Fruit fly (Drosophila melanogaster) whole organism, embryonic: ENCODE data around the gene CaBP1.

Experiments
- Atf6 ChIP-seq: fragments of 200-800 bp; sonication (Bioruptor generic); IDR thresholded peaks from 2 replicates; pipeline ENCODE4 v1.3.6; 2022; ENCODE audit warnings: missing biosample characterization, missing genetic modification characterization
- C15 ChIP-seq: fragments of 200-800 bp; sonication (Bioruptor generic); IDR thresholded peaks from 3 replicates; pipeline ENCODE4 v1.3.6; 2022; ENCODE audit warnings: missing biosample characterization, missing genetic modification characterization
- CG12071 ChIP-seq: fragments of 200-800 bp; sonication (Bioruptor generic); optimal IDR thresholded peaks from 3 replicates; lab custom pipeline; 2018; ENCODE audit warnings: missing biosample characterization, mild to moderate bottlenecking, missing genetic modification characterization
- CG12155 ChIP-seq: fragments of 200-800 bp; sonication (Bioruptor generic); optimal IDR thresholded peaks from 3 replicates; lab custom pipeline; 2016; ENCODE audit warnings: missing biosample characterization, missing genetic modification characterization
- CG12219 ChIP-seq: fragments of 200-800 bp; sonication (Bioruptor generic); optimal IDR thresholded peaks from 3 replicates; lab custom pipeline; 2018; ENCODE audit warnings: missing biosample characterization, mild to moderate bottlenecking, missing genetic modification characterization
- CG12236 ChIP-seq: fragments of 200-800 bp; sonication (Bioruptor generic); optimal IDR thresholded peaks from 2 replicates; lab custom pipeline; 2016; ENCODE audit warnings: missing biosample characterization, missing genetic modification characterization
- CG12659 ChIP-seq: fragments of 200-800 bp; sonication (Bioruptor generic); optimal IDR thresholded peaks from 3 replicates; lab custom pipeline; 2017; ENCODE audit warnings: mild to moderate bottlenecking, missing biosample characterization, missing genetic modification reagents, missing genetic modification characterization
- CG12942 ChIP-seq: fragments of 200-800 bp; sonication (Bioruptor generic); optimal IDR thresholded peaks from 3 replicates; lab custom pipeline; 2016; ENCODE audit warnings: missing biosample characterization, missing genetic modification characterization
- CG14710 ChIP-seq: fragments of 200-800 bp; sonication (Bioruptor generic); optimal IDR thresholded peaks from 3 replicates; lab custom pipeline; 2019; ENCODE audit warnings: missing biosample characterization, mild to moderate bottlenecking, missing genetic modification characterization, moderate library complexity
- CG14860 ChIP-seq: fragments of 200-800 bp; sonication (Bioruptor generic); IDR thresholded peaks from 3 replicates; pipeline ENCODE4 v1.3.6; 2022; ENCODE audit warnings: missing biosample characterization, missing genetic modification characterization; ENCODE audit not compliant: partially characterized antibody
- CG17612 ChIP-seq: fragments of 200-800 bp; sonication (Bioruptor generic); IDR thresholded peaks from 2 replicates; pipeline ENCODE4 v1.3.6; 2022; ENCODE audit warnings: missing biosample characterization, missing genetic modification characterization
- CG18011 ChIP-seq: fragments of 200-800 bp; sonication (Bioruptor generic); optimal IDR thresholded peaks from 2 replicates; lab custom pipeline; 2017; ENCODE audit warnings: missing biosample characterization, missing genetic modification characterization, mild to moderate bottlenecking, moderate library complexity, missing genotype
- CG32767 ChIP-seq: fragments of 200-800 bp; sonication (Bioruptor generic); IDR thresholded peaks from 2 replicates; pipeline ENCODE4 v1.3.6; 2022; ENCODE audit warnings: missing biosample characterization, missing genetic modification characterization
- CG33557 ChIP-seq: fragments of 200-800 bp; sonication (Bioruptor generic); optimal IDR thresholded peaks from 2 replicates; lab custom pipeline; 2019; ENCODE audit warnings: missing biosample characterization, mild to moderate bottlenecking, missing genetic modification characterization, moderate library complexity
- CG3838 ChIP-seq: fragments of 200-800 bp; sonication (Bioruptor generic); optimal IDR thresholded peaks from 3 replicates; lab custom pipeline; 2016; ENCODE audit warnings: missing biosample characterization, missing genetic modification characterization
- CG4730 ChIP-seq: fragments of 200-800 bp; sonication (Bioruptor generic); IDR thresholded peaks from 2 replicates; pipeline ENCODE4 v1.3.6; 2022; ENCODE audit warnings: missing biosample characterization, missing genetic modification characterization
- CG4820 ChIP-seq: fragments of 200-800 bp; sonication (Bioruptor generic); optimal IDR thresholded peaks from 3 replicates; lab custom pipeline; 2016; ENCODE audit warnings: missing biosample characterization, missing genetic modification characterization
- CG6765 ChIP-seq: fragments of 200-800 bp; sonication (Bioruptor generic); optimal IDR thresholded peaks from 3 replicates; lab custom pipeline; 2017; ENCODE audit warnings: missing biosample characterization, mild to moderate bottlenecking, missing genetic modification characterization
- CG7839 ChIP-seq: fragments of 200-800 bp; sonication (Bioruptor generic); optimal IDR thresholded peaks from 3 replicates; lab custom pipeline; 2018; ENCODE audit warnings: missing biosample characterization, mild to moderate bottlenecking, missing genetic modification characterization, moderate library complexity
- CG7987 ChIP-seq: fragments of 200-800 bp; sonication (Bioruptor generic); optimal IDR thresholded peaks from 2 replicates; lab custom pipeline; 2018; ENCODE audit warnings: missing biosample characterization, mild to moderate bottlenecking, missing genetic modification characterization, moderate library complexity
- CG8281 ChIP-seq: fragments of 200-800 bp; sonication (Bioruptor generic); optimal IDR thresholded peaks from 2 replicates; lab custom pipeline; 2018; ENCODE audit warnings: missing biosample characterization, mild to moderate bottlenecking, missing genetic modification characterization, moderate library complexity
- CG9932 ChIP-seq: fragments of 200-800 bp; sonication (Bioruptor generic); IDR thresholded peaks from 2 replicates; pipeline ENCODE4 v1.3.6; 2022; ENCODE audit warnings: missing biosample characterization, missing genetic modification characterization
- Chrac-16 ChIP-seq: fragments of 200-800 bp; sonication (Bioruptor generic); optimal IDR thresholded peaks from 3 replicates; lab custom pipeline; 2016; ENCODE audit warnings: missing biosample characterization, missing genetic modification characterization
- Deaf1 ChIP-seq: fragments of 200-800 bp; optimal IDR thresholded peaks from 3 replicates; lab custom pipeline; 2019; ENCODE audit warnings: missing biosample characterization, mild to moderate bottlenecking, missing genetic modification characterization, moderate library complexity
- E2f2 ChIP-seq: fragments of 200-800 bp; sonication (Bioruptor generic); IDR thresholded peaks from 2 replicates; pipeline ENCODE4 v1.3.6; 2022; ENCODE audit warnings: missing biosample characterization, missing genetic modification characterization
- Fer3 ChIP-seq: fragments of 200-800 bp; sonication (Bioruptor generic); optimal IDR thresholded peaks from 2 replicates; lab custom pipeline; 2018; ENCODE audit warnings: missing biosample characterization, mild to moderate bottlenecking, missing genetic modification characterization, moderate library complexity
- HLH54F ChIP-seq: fragments of 200-800 bp; sonication (Bioruptor generic); optimal IDR thresholded peaks from 3 replicates; lab custom pipeline; 2016; ENCODE audit warnings: missing biosample characterization, missing genetic modification characterization
- Max ChIP-seq: fragments of 200-800 bp; sonication (Bioruptor generic); optimal IDR thresholded peaks from 2 replicates; lab custom pipeline; 2016; ENCODE audit warnings: missing biosample characterization, mild to moderate bottlenecking, missing genetic modification characterization
- NK7.1 ChIP-seq: fragments of 200-800 bp; sonication (Bioruptor generic); optimal IDR thresholded peaks from 3 replicates; lab custom pipeline; 2016; ENCODE audit warnings: missing biosample characterization, missing genetic modification characterization
- Neu2 ChIP-seq: fragments of 200-800 bp; sonication (Bioruptor generic); optimal IDR thresholded peaks from 3 replicates; lab custom pipeline; 2016; ENCODE audit warnings: missing biosample characterization, missing genetic modification characterization, borderline replicate concordance
- Nf-YA ChIP-seq: fragments of 200-800 bp; sonication (Bioruptor generic); IDR thresholded peaks from 2 replicates; pipeline ENCODE4 v1.3.6; 2022; ENCODE audit warnings: missing biosample characterization, missing genetic modification characterization
- Oaz ChIP-seq: fragments of 200-800 bp; sonication (Bioruptor generic); IDR thresholded peaks from 2 replicates; pipeline ENCODE4 v1.3.6; 2022; ENCODE audit warnings: missing biosample characterization, missing genetic modification characterization
- PHDP ChIP-seq: fragments of 200-800 bp; sonication (Bioruptor generic); optimal IDR thresholded peaks from 3 replicates; lab custom pipeline; 2018; ENCODE audit warnings: missing biosample characterization, mild to moderate bottlenecking, missing genetic modification characterization, moderate library complexity
- aop ChIP-seq: fragments of 200-800 bp; sonication (Bioruptor generic); IDR thresholded peaks from 2 replicates; pipeline ENCODE4 v1.3.6; 2022; ENCODE audit warnings: missing biosample characterization, missing genetic modification characterization
- bowl ChIP-seq: fragments of 200-800 bp; sonication (Bioruptor generic); IDR thresholded peaks from 2 replicates; pipeline ENCODE4 v1.3.6; 2022; ENCODE audit warnings: missing biosample characterization, missing genetic modification characterization
- crp ChIP-seq, 2 experiments: fragments of 200-800 bp; sonication (Bioruptor generic); optimal IDR thresholded peaks; 2 replicates in 1 of 2; 3 replicates in 1 of 2; lab custom pipeline; 2017; ENCODE audit warnings: missing biosample characterization in 2 of 2, missing genetic modification characterization in 2 of 2, mild to moderate bottlenecking in 1 of 2, moderate library complexity in 1 of 2
- fd102C ChIP-seq: fragments of 200-800 bp; sonication (Bioruptor generic); optimal IDR thresholded peaks from 2 replicates; lab custom pipeline; 2018; ENCODE audit warnings: missing biosample characterization, mild to moderate bottlenecking, missing genetic modification characterization, moderate library complexity
- jigr1 ChIP-seq: fragments of 200-800 bp; sonication (Bioruptor generic); IDR thresholded peaks from 3 replicates; pipeline ENCODE4 v1.3.6; 2022; ENCODE audit warnings: missing biosample characterization, missing genetic modification characterization
- kay ChIP-seq: fragments of 200-800 bp; sonication (Bioruptor generic); optimal IDR thresholded peaks from 2 replicates; lab custom pipeline; 2016; ENCODE audit warnings: missing biosample characterization, missing genetic modification characterization
- klu ChIP-seq: fragments of 200-800 bp; sonication (Bioruptor generic); IDR thresholded peaks from 2 replicates; pipeline ENCODE4 v1.3.6; 2022; ENCODE audit warnings: missing biosample characterization, missing genetic modification characterization
- mam ChIP-seq: fragments of 200-800 bp; sonication (Bioruptor generic); optimal IDR thresholded peaks from 3 replicates; lab custom pipeline; 2016; ENCODE audit warnings: missing biosample characterization, missing genetic modification characterization
- mirr ChIP-seq: fragments of 200-800 bp; sonication (Bioruptor generic); optimal IDR thresholded peaks from 3 replicates; lab custom pipeline; 2018; ENCODE audit warnings: missing biosample characterization, mild to moderate bottlenecking, missing genetic modification characterization
- oc ChIP-seq: fragments of 200-800 bp; sonication (Bioruptor generic); optimal IDR thresholded peaks from 2 replicates; lab custom pipeline; 2018; ENCODE audit warnings: missing biosample characterization, mild to moderate bottlenecking, missing genetic modification characterization, moderate library complexity
- prd ChIP-seq, 3 experiments: fragments of >200 bp in 2 of 3; fragments of 200-800 bp in 1 of 3; sonication (Bioruptor generic) in 1 of 3; optimal IDR thresholded peaks in 2 of 3; IDR thresholded peaks in 1 of 3; 2 replicates in 2 of 3; 3 replicates in 1 of 3; pipeline versions ENCODE4 v1.3.6 to Lab custom; 2017 to 2022; ENCODE audit warnings: missing biosample characterization in 1 of 3, missing genetic modification characterization in 1 of 3
- salm ChIP-seq: fragments of 200-800 bp; sonication (Bioruptor generic); optimal IDR thresholded peaks from 2 replicates; lab custom pipeline; 2018; ENCODE audit warnings: missing biosample characterization, mild to moderate bottlenecking, missing genetic modification characterization
- sisA ChIP-seq: fragments of 200-800 bp; sonication (Bioruptor generic); IDR thresholded peaks from 2 replicates; pipeline ENCODE4 v1.3.6; 2022; ENCODE audit warnings: missing biosample characterization, missing genetic modification characterization
- trh ChIP-seq: fragments of 200-800 bp; sonication (Bioruptor generic); optimal IDR thresholded peaks from 2 replicates; lab custom pipeline; 2016; ENCODE audit warnings: missing biosample characterization, missing genetic modification characterization
- zfh1 ChIP-seq: fragments of 200-800 bp; sonication (Bioruptor generic); IDR thresholded peaks from 3 replicates; pipeline ENCODE4 v1.3.6; 2022; ENCODE audit warnings: missing biosample characterization, missing genetic modification characterization

CaBP1 gene

dm6 chr2L:16352585-16353580 is 3.7 kb downstream of the CaBP1 start, which contains the start of the genes Hyls1, chif and CG4455 (continued):
- TF ChIP-seq HLH54F (GFP tag; lab: Kevin White, UChicago) (no peak), E2f2 (GFP tag; lab: Robert Waterston, UW) (peak; percentile 49), trh (GFP tag; lab: Kevin White, UChicago) (no peak), kay (no peak), Max (GFP tag; lab: Kevin White, UChicago) (peak; percentile 61), CG12071 (GFP tag; lab: Kevin White, UChicago) (no peak), CG6765 (GFP tag; lab: Kevin White, UChicago) (no peak), CG12155 (GFP tag; lab: Kevin White, UChicago) (peak; percentile 56), salm (tag; lab: Kevin White, UChicago) (no peak), mirr (GFP tag; lab: Kevin White, UChicago) (no peak), CG7987 (no peak), CG33557 (GFP tag; lab: Kevin White, UChicago) (peak; percentile 27), aop (GFP tag; lab: Robert Waterston, UW) (no peak), CG12236 (no peak), fd102C (GFP tag; lab: Kevin White, UChicago) (no peak), Deaf1 (tag; lab: Kevin White, UChicago) (peak; percentile 61), CG14710 (tag; lab: Kevin White, UChicago) (peak; percentile 78), Oaz (GFP tag; lab: Robert Waterston, UW) (no peak), zfh1 (no peak), CG3838 (GFP tag; lab: Kevin White, UChicago) (peak; percentile 17), bowl (GFP tag; lab: Robert Waterston, UW) (no peak), CG12219 (GFP tag; lab: Kevin White, UChicago) (no peak), CG8281 (tag; lab: Kevin White, UChicago) (no peak), NK7.1 (GFP tag; lab: Kevin White, UChicago) (no peak), crp (GFP tag; optimal IDR thresholded peaks at IDR 0.05; lab: Kevin White, UChicago) (no peak), CG12659 (peak; percentile 70), oc (tag; lab: Kevin White, UChicago) (peak; percentile 63), Atf6 (GFP tag; lab: Robert Waterston, UW) (no peak), CG9932 (GFP tag; lab: Robert Waterston, UW) (peak; percentile 68), CG4820 (GFP tag; lab: Kevin White, UChicago) (no peak), Nf-YA (no peak), CG17612 (GFP tag; lab: Robert Waterston, UW) (no peak), jigr1 (GFP tag; lab: Robert Waterston, UW) (no peak), Chrac-16 (GFP tag; lab: Kevin White, UChicago) (peak; percentile 36), Fer3 (no peak), Neu2 (GFP tag; lab: Kevin White, UChicago) (no peak), CG18011 (GFP tag; lab: Kevin White, UChicago) (no peak), CG14860 (GFP tag; lab: Robert Waterston, UW) (peak; percentile 92), CG12942 (GFP tag; lab: Kevin White, UChicago) (peak; percentile 2), PHDP (tag; lab: Kevin White, UChicago) (no peak), prd (optimal IDR thresholded peaks at IDR 0.05; lab: Kevin White, UChicago) (no peak), prd (GFP tag; IDR thresholded peaks at IDR 0.05; lab: Robert Waterston, UW) (peak; percentile 29; the same call in 1 of the 3 replicates), CG4730 (no peak), CG32767 (GFP tag; lab: Robert Waterston, UW) (no peak), C15 (no peak), CG7839 (tag; lab: Kevin White, UChicago) (peak; percentile 39), mam (GFP tag; lab: Kevin White, UChicago) (no peak), klu (GFP tag; lab: Robert Waterston, UW) (no peak), sisA (GFP tag; lab: Robert Waterston, UW) (no peak)
